Worm (Caenorhabditis elegans) whole organism, young adult: ENCODE data around the gene gst-1.
A peak's percentile ranks its signal among the peaks of the same experiment; 100 is the strongest.

Experiments
- B0019.2 ChIP-seq: fragments of 200-800 bp; sonication (Bioruptor generic); conservative IDR thresholded peaks from 2 replicates; pipeline ENCODE4 v1.3.6; 2022; ENCODE audit warnings: missing genetic modification reagents, missing genetic modification characterization, missing compliant biosample characterization
- C06A6.2 ChIP-seq: fragments of 200-800 bp; sonication (Bioruptor generic); conservative IDR thresholded peaks from 2 replicates; pipeline ENCODE4 v1.3.6; 2022; ENCODE audit warnings: missing genetic modification characterization, missing compliant biosample characterization
- C17E4.6 ChIP-seq: fragments of 200-800 bp; sonication (Bioruptor generic); IDR thresholded peaks from 2 replicates; pipeline ENCODE4 v1.3.6; 2022; ENCODE audit warnings: missing genetic modification reagents, missing genetic modification characterization, missing compliant biosample characterization
- F23B12.7 ChIP-seq: sonication (generic microtip); optimal IDR thresholded peaks from 2 replicates; lab custom pipeline; 2017; ENCODE audit warnings: missing genetic modification characterization, mild to moderate bottlenecking, missing compliant biosample characterization, antibody characterized with exemption, moderate library complexity; ENCODE audit not compliant: insufficient read depth
- F37B4.10 ChIP-seq: fragments of 200-800 bp; sonication (Bioruptor generic); IDR thresholded peaks from 2 replicates; pipeline ENCODE4 v1.3.6; 2022; ENCODE audit warnings: missing genetic modification characterization, missing compliant biosample characterization
- F49E8.2 ChIP-seq: sonication (generic microtip); optimal IDR thresholded peaks from 3 replicates; lab custom pipeline; 2017; ENCODE audit warnings: missing genetic modification characterization, mild to moderate bottlenecking, missing compliant biosample characterization, antibody characterized with exemption, moderate library complexity; ENCODE audit not compliant: insufficient read depth
- K11D2.4 ChIP-seq: fragments of 200-800 bp; sonication (Bioruptor generic); IDR thresholded peaks from 2 replicates; pipeline ENCODE4 v1.3.6; 2022; ENCODE audit warnings: missing genetic modification reagents, missing genetic modification characterization, missing compliant biosample characterization
- K12H6.12 ChIP-seq: fragments of 200-800 bp; sonication (Bioruptor generic); optimal IDR thresholded peaks from 2 replicates; lab custom pipeline; 2018; ENCODE audit warnings: mild to moderate bottlenecking, missing genetic modification characterization, missing compliant biosample characterization
- akir-1 ChIP-seq: fragments of 200-800 bp; sonication (Bioruptor generic); optimal IDR thresholded peaks from 2 replicates; lab custom pipeline; 2018; ENCODE audit warnings: mild to moderate bottlenecking, missing genetic modification characterization, moderate library complexity, missing compliant biosample characterization
- ama-1 ChIP-seq, 3 experiments: fragments of 150-350 bp in 1 of 3; sonication (generic microtip) in 2 of 3; optimal IDR thresholded peaks; 2 replicates each; lab custom pipeline; 2014 to 2018; ENCODE audit warnings: missing biosample characterization in 2 of 3, missing genetic modification characterization in 2 of 3, missing genetic modification reagents in 2 of 3
- atf-7 ChIP-seq: sonication (generic microtip); optimal IDR thresholded peaks from 2 replicates; lab custom pipeline; 2017; ENCODE audit warnings: mild to moderate bottlenecking, missing genetic modification characterization, missing compliant biosample characterization
- attf-5 ChIP-seq: fragments of 200-800 bp; sonication (Bioruptor generic); optimal IDR thresholded peaks from 2 replicates; lab custom pipeline; 2018; ENCODE audit warnings: mild to moderate bottlenecking, missing genetic modification characterization, missing compliant biosample characterization
- bed-2 ChIP-seq: fragments of 200-800 bp; sonication (Bioruptor generic); IDR thresholded peaks from 2 replicates; pipeline ENCODE4 v1.3.6; 2022; ENCODE audit warnings: missing genetic modification reagents, missing genetic modification characterization, missing compliant biosample characterization
- cebp-1 ChIP-seq, 2 experiments: fragments of 200-800 bp in 1 of 2; sonication (Bioruptor generic) in 1 of 2; sonication (generic microtip) in 1 of 2; IDR thresholded peaks in 1 of 2; optimal IDR thresholded peaks in 1 of 2; 2 replicates each; pipeline versions ENCODE4 v1.3.6 to Lab custom; 2017 to 2022; ENCODE audit warnings: missing compliant biosample characterization in 2 of 2, missing genetic modification characterization in 2 of 2, mild to moderate bottlenecking in 1 of 2, missing genetic modification reagents in 1 of 2, moderate library complexity in 1 of 2
- ceh-58 ChIP-seq: fragments of 200-800 bp; sonication (Bioruptor generic); IDR thresholded peaks from 2 replicates; pipeline ENCODE4 v1.3.6; 2022; ENCODE audit warnings: missing genetic modification characterization, missing compliant biosample characterization
- ceh-91 ChIP-seq: fragments of 200-800 bp; sonication (Bioruptor generic); IDR thresholded peaks from 2 replicates; pipeline ENCODE4 v1.3.6; 2022; ENCODE audit warnings: missing genetic modification reagents, missing genetic modification characterization, missing compliant biosample characterization
- chd-7 ChIP-seq: sonication (generic microtip); optimal IDR thresholded peaks from 2 replicates; lab custom pipeline; 2016; ENCODE audit warnings: mild to moderate bottlenecking, missing genetic modification characterization, moderate library complexity, missing compliant biosample characterization
- dox-1 ChIP-seq: fragments of 200-800 bp; sonication (Bioruptor generic); IDR thresholded peaks from 2 replicates; pipeline ENCODE4 v1.3.6; 2022; ENCODE audit warnings: missing genetic modification reagents, missing genetic modification characterization, missing compliant biosample characterization
- dpff-1 ChIP-seq: sonication (generic microtip); optimal IDR thresholded peaks from 2 replicates; lab custom pipeline; 2017; ENCODE audit warnings: mild to moderate bottlenecking, missing genetic modification characterization, missing compliant biosample characterization
- egl-44 ChIP-seq: fragments of 200-800 bp; sonication (Bioruptor generic); IDR thresholded peaks from 2 replicates; pipeline ENCODE4 v1.3.6; 2022; ENCODE audit warnings: missing genetic modification reagents, missing genetic modification characterization, missing compliant biosample characterization
- egrh-3 ChIP-seq: fragments of 200-800 bp; sonication (Bioruptor generic); IDR thresholded peaks from 2 replicates; pipeline ENCODE4 v1.3.6; 2022; ENCODE audit warnings: missing genetic modification reagents, missing genetic modification characterization, missing compliant biosample characterization
- fkh-3 ChIP-seq: sonication (generic microtip); optimal IDR thresholded peaks from 2 replicates; lab custom pipeline; 2016; ENCODE audit warnings: mild to moderate bottlenecking, missing genetic modification characterization, missing compliant biosample characterization
- gei-17 ChIP-seq: fragments of 200-800 bp; sonication (Bioruptor generic); optimal IDR thresholded peaks from 2 replicates; lab custom pipeline; 2018; ENCODE audit warnings: mild to moderate bottlenecking, missing genetic modification characterization, missing compliant biosample characterization
- hlh-12 ChIP-seq: sonication (generic microtip); optimal IDR thresholded peaks from 2 replicates; lab custom pipeline; 2016; ENCODE audit warnings: missing genetic modification characterization, missing compliant biosample characterization
- hlh-26 ChIP-seq: fragments of 200-800 bp; sonication (Bioruptor generic); conservative IDR thresholded peaks from 2 replicates; pipeline ENCODE4 v1.3.6; 2022; ENCODE audit warnings: missing genetic modification reagents, missing genetic modification characterization, missing compliant biosample characterization
- let-607 ChIP-seq, 2 experiments: fragments of 200-800 bp in 1 of 2; sonication (Bioruptor generic) in 1 of 2; sonication (generic microtip) in 1 of 2; optimal IDR thresholded peaks; 2 replicates each; lab custom pipeline; 2016 to 2018; ENCODE audit warnings: mild to moderate bottlenecking in 2 of 2, missing compliant biosample characterization in 2 of 2, missing genetic modification characterization in 2 of 2, moderate library complexity in 2 of 2, missing genotype in 1 of 2
- lin-26 ChIP-seq: fragments of 200-800 bp; sonication (Bioruptor generic); IDR thresholded peaks from 2 replicates; pipeline ENCODE4 v1.3.6; 2022; ENCODE audit warnings: missing genetic modification reagents, missing genetic modification characterization, missing compliant biosample characterization
- lir-1 ChIP-seq: fragments of 200-800 bp; sonication (Bioruptor generic); conservative IDR thresholded peaks from 2 replicates; pipeline ENCODE4 v1.3.6; 2022; ENCODE audit warnings: missing genetic modification reagents, missing genetic modification characterization, missing compliant biosample characterization
- lsl-1 ChIP-seq: fragments of 200-800 bp; sonication (Bioruptor generic); optimal IDR thresholded peaks from 2 replicates; lab custom pipeline; 2018; ENCODE audit warnings: mild to moderate bottlenecking, missing genetic modification characterization, moderate library complexity, missing compliant biosample characterization
- mes-4 ChIP-seq: sonication (generic microtip); optimal IDR thresholded peaks from 2 replicates; lab custom pipeline; 2016; ENCODE audit warnings: missing genotype, missing genetic modification characterization, missing compliant biosample characterization
- nfya-1 ChIP-seq: sonication (generic microtip); optimal IDR thresholded peaks from 2 replicates; lab custom pipeline; 2017; ENCODE audit warnings: antibody characterized with exemption, missing compliant biosample characterization, missing genetic modification characterization, borderline replicate concordance; ENCODE audit not compliant: insufficient read depth
- nhr-179 ChIP-seq: sonication (generic microtip); optimal IDR thresholded peaks from 2 replicates; lab custom pipeline; 2016; ENCODE audit warnings: mild to moderate bottlenecking, missing genetic modification characterization, missing compliant biosample characterization
- nhr-80 ChIP-seq: sonication (generic microtip); optimal IDR thresholded peaks from 2 replicates; lab custom pipeline; 2016; ENCODE audit warnings: missing genetic modification characterization, missing compliant biosample characterization
- nhr-90 ChIP-seq: sonication (generic microtip); optimal IDR thresholded peaks from 2 replicates; lab custom pipeline; 2016; ENCODE audit warnings: missing genotype, mild to moderate bottlenecking, missing genetic modification characterization, missing compliant biosample characterization
- rpc-1 ChIP-seq, 2 experiments: fragments of 150-350 bp in 1 of 2; sonication (generic microtip) in 1 of 2; optimal IDR thresholded peaks; 2 replicates each; lab custom pipeline; 2014 to 2018; ENCODE audit warnings: missing biosample characterization in 1 of 2, missing genetic modification characterization in 1 of 2, missing genetic modification reagents in 1 of 2, missing genotype in 1 of 2
- sdz-38 ChIP-seq: sonication (generic microtip); optimal IDR thresholded peaks from 2 replicates; lab custom pipeline; 2016; ENCODE audit warnings: missing genotype, missing genetic modification characterization, missing compliant biosample characterization
- snpc-1.3 ChIP-seq: sonication (generic microtip); optimal IDR thresholded peaks from 2 replicates; lab custom pipeline; 2017; ENCODE audit warnings: missing genetic modification characterization, mild to moderate bottlenecking, missing compliant biosample characterization, antibody characterized with exemption, moderate library complexity, missing genotype, missing genetic modification reagents; ENCODE audit not compliant: insufficient read depth
- sptf-2 ChIP-seq: fragments of 200-800 bp; sonication (Bioruptor generic); optimal IDR thresholded peaks from 2 replicates; lab custom pipeline; 2018; ENCODE audit warnings: mild to moderate bottlenecking, missing genetic modification characterization, missing compliant biosample characterization
- tbp1 ChIP-seq: fragments of 200-800 bp; sonication (Bioruptor generic); optimal IDR thresholded peaks from 2 replicates; lab custom pipeline; 2018; ENCODE audit warnings: mild to moderate bottlenecking, missing genetic modification characterization, missing compliant biosample characterization
- tbx-9 ChIP-seq: sonication (generic microtip); optimal IDR thresholded peaks from 2 replicates; lab custom pipeline; 2016; ENCODE audit warnings: borderline replicate concordance, missing genetic modification characterization, inconsistent platforms, missing compliant biosample characterization
- ztf-18 ChIP-seq: sonication (generic microtip); optimal IDR thresholded peaks from 2 replicates; lab custom pipeline; 2016; ENCODE audit warnings: missing genotype, mild to moderate bottlenecking, missing genetic modification characterization, missing compliant biosample characterization
- ztf-22 ChIP-seq: fragments of 200-800 bp; sonication (Bioruptor generic); optimal IDR thresholded peaks from 2 replicates; lab custom pipeline; 2018; ENCODE audit warnings: mild to moderate bottlenecking, missing genetic modification characterization, moderate library complexity, missing compliant biosample characterization

Gene gst-1

DNA sequence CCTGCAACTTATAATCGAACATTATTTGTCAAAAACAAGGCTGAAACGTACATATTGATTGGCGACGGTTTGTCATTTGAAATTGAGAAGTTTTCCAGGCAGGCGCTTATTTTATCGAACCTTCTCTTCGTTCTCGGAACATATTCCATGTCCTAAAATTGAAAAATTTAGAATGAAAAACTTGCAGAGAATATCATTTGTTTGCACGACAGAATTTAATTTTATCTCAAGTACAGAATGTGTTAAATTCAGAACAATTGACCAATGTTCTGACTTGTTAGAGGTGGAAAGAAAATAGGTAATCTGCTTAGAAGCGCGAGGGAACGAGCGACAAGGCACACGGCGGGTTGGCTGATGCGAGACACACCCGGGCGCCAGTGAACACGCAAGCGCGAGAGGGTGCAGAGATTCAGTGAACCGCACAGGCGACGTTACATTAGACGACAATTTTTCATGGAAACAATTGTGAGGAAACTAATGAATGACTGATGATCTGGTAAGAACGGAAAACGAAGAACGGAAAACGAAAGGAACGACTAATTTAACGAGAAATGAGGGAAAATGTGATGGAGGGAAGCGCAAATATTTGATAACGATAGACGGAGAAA, 6.7 kb upstream of the gst-1 start (continued):
- no peak for TF ChIP-seq rpc-1 (optimal IDR thresholded peaks at IDR 0.05; lab: Kevin White, UChicago)
- no peak for TF ChIP-seq rpc-1 (tag; optimal IDR thresholded peaks at IDR 0.05; lab: Kevin White, UChicago)
- no peak for TF ChIP-seq ztf-18
- no peak for TF ChIP-seq hlh-12 (tag; lab: Kevin White, UChicago)
- TF ChIP-seq B0019.2 (GFP tag; lab: Robert Waterston, UW) = peak; percentile 59; the same call in 1 of the 2 replicates
- TF ChIP-seq lir-1 = no peak
- no peak for TF ChIP-seq egl-44 (GFP tag; lab: Robert Waterston, UW)
- TF ChIP-seq tbx-9 = no peak
- TF ChIP-seq snpc-1.3 (tag; lab: Kevin White, UChicago) = no peak
- peak; percentile 29 for TF ChIP-seq K12H6.12 (tag; lab: Kevin White, UChicago)
- TF ChIP-seq ama-1 (optimal IDR thresholded peaks at IDR 0.05; lab: Kevin White, UChicago) = peak; percentile 80
- no peak for TF ChIP-seq ama-1 (GFP tag; optimal IDR thresholded peaks at IDR 0.05; lab: Kevin White, UChicago)
- TF ChIP-seq K11D2.4 (GFP tag; lab: Robert Waterston, UW) = peak; percentile 71
- no peak for TF ChIP-seq fkh-3 (tag; lab: Kevin White, UChicago)
- peak; percentile 76 for TF ChIP-seq chd-7 (tag; lab: Kevin White, UChicago)
- 0 out of 2 replicates have a peak, but pooled peaks have one; percentile 10 for TF ChIP-seq C06A6.2 (GFP tag; lab: Robert Waterston, UW)
- TF ChIP-seq let-607 (tag; optimal IDR thresholded peaks at IDR 0.05; lab: Kevin White, UChicago) = peak; percentile 25 to 44
- TF ChIP-seq mes-4 = no peak
- TF ChIP-seq F49E8.2 = no peak
- 0 out of 2 replicates have a peak, but pooled peaks have one; percentile 19 for TF ChIP-seq egrh-3 (GFP tag; lab: Robert Waterston, UW)
- TF ChIP-seq bed-2 = no peak
- no peak for TF ChIP-seq ztf-22 (GFP tag; lab: Kevin White, UChicago)
- TF ChIP-seq akir-1 = no peak
- TF ChIP-seq nfya-1 (tag; lab: Kevin White, UChicago) = no peak
- peak; percentile 49 for TF ChIP-seq nhr-80 (tag; lab: Kevin White, UChicago)
- TF ChIP-seq sdz-38 (tag; lab: Kevin White, UChicago) = no peak
- no peak for TF ChIP-seq atf-7 (tag; lab: Kevin White, UChicago)
- peak; percentile 45 for TF ChIP-seq nhr-90 (tag; lab: Kevin White, UChicago)
- no peak for TF ChIP-seq ceh-58
- no peak for TF ChIP-seq lsl-1
- peak; percentile 80 for TF ChIP-seq dox-1
- TF ChIP-seq F23B12.7 (tag; lab: Kevin White, UChicago) = peak; percentile 3
- no peak for TF ChIP-seq ceh-91 (GFP tag; lab: Robert Waterston, UW)

DNA sequence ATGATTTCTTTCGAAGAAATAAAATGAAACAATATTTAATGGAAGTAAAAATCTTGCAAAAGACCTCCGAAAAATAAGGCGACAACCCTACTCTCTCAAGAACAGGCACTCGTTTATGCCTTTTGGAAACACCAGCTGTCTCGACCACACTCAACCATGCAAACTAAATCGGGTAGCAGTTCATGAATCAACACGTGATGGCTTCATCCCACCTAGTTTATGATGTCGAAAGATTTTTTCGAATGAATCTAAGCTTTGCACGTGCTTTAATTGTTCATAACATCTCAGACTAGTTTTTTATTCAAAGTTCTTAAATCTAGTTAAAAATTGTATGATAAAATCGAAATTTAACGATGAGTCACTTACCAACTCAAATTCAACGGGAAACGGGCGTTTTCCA, 5.9 kb upstream of the gst-1 start:
- no peak for TF ChIP-seq cebp-1 (GFP tag; IDR thresholded peaks at IDR 0.05; lab: Robert Waterston, UW)
- no peak for TF ChIP-seq cebp-1 (tag; optimal IDR thresholded peaks at IDR 0.05; lab: Kevin White, UChicago)
- TF ChIP-seq ama-1 (optimal IDR thresholded peaks at IDR 0.05; lab: Kevin White, UChicago) = peak; percentile 87
- TF ChIP-seq ama-1 (GFP tag; optimal IDR thresholded peaks at IDR 0.05; lab: Kevin White, UChicago) = no peak
- no peak for TF ChIP-seq dpff-1 (tag; lab: Kevin White, UChicago)
- no peak for TF ChIP-seq C17E4.6 (GFP tag; lab: Robert Waterston, UW)
- TF ChIP-seq tbp1 (GFP tag; lab: Kevin White, UChicago) = peak; percentile 11
- no peak for TF ChIP-seq gei-17 (GFP tag; lab: Kevin White, UChicago)
- no peak for TF ChIP-seq nhr-179 (tag; lab: Kevin White, UChicago)
- no peak for TF ChIP-seq attf-5 (GFP tag; lab: Kevin White, UChicago)
- no peak for TF ChIP-seq F49E8.2
- TF ChIP-seq egrh-3 (GFP tag; lab: Robert Waterston, UW) = no peak
- TF ChIP-seq sptf-2 (GFP tag; lab: Kevin White, UChicago) = no peak
- no peak for TF ChIP-seq hlh-26
- TF ChIP-seq lin-26 (GFP tag; lab: Robert Waterston, UW) = peak; percentile 19; the same call in 1 of the 2 replicates
- TF ChIP-seq F37B4.10 (GFP tag; lab: Robert Waterston, UW) = no peak
